Worm (Caenorhabditis elegans): ENCODE measurements around the gene Y44A6B.3.

The Y44A6B.3 gene

DNA sequence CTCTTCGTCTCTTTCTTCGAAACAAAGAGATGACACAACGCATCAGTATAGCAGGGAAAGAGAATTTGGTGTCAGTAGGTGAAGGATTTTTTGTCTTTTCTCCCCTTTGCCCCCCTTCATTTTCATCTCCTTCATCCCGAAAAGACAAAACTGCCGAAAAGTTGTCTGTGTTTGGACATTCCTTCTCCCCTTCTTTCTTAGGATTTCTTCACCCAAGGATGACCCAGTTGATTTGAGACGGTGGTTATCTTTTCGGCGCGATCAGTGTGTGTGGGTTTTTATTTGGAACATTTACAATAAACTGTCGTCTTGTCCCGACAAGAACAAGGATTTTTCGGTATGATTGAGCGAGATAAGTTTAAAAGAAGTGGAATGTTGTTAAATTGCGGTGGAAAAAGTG, 24.2 kb upstream of the Y44A6B.3 start:
- TF ChIP-seq elt-4 (tag; optimal IDR thresholded peaks at IDR 0.05) (no peak), nfya-1 (tag; optimal IDR thresholded peaks at IDR 0.05) (no peak), fkh-10 (GFP tag; optimal IDR thresholded peaks at IDR 0.05) (no peak), ceh-19 (GFP tag; optimal IDR thresholded peaks at IDR 0.05) (no peak), ama-1 (optimal IDR thresholded peaks at IDR 0.05) (no peak), T23F11.4 (GFP tag; optimal IDR thresholded peaks at IDR 0.05) (no peak), ahr-1 (tag; optimal IDR thresholded peaks at IDR 0.05) (no peak), tbx-7 (tag; optimal IDR thresholded peaks at IDR 0.05) (no peak), ztf-16 (tag; optimal IDR thresholded peaks at IDR 0.05) (no peak), ceh-18 (tag; optimal IDR thresholded peaks at IDR 0.05) (no peak), dmd-4 (tag; optimal IDR thresholded peaks at IDR 0.05; ENCODE audit: borderline replicate concordance) (no peak), unc-42 (tag; optimal IDR thresholded peaks at IDR 0.05) (no peak), pqm-1 (tag; optimal IDR thresholded peaks at IDR 0.05) (no peak)

DNA sequence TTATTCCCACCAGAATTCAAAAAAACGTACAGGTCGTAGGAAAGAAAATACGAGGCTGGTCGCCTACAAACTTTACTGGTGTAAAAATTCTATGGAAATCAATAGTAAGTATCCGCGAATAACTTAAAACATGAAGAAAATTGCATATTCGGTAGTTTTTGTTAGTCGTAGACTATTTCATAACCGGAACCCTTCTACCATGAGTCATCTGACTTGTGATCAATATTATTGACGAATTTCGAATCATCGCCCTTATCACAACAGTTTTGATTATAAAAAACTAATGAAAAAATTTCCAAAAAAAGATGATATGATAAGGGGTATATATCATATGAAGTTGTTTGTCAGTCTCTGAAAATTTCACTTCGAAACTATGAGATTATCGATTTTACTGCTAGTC, 21.8 kb upstream of the Y44A6B.3 start, which contains the start of gene W01F3.2:
Gene W01F3.2, plus strand, starts transcription at position 301 of the 400 bp plus-strand sequence.
- TF ChIP-seq ttx-3 (tag; optimal IDR thresholded peaks at IDR 0.05), result no peak
- no peak for TF ChIP-seq hlh-15 (tag; optimal IDR thresholded peaks at IDR 0.05)
- no peak for TF ChIP-seq eyg-1 (tag; optimal IDR thresholded peaks at IDR 0.05)

DNA sequence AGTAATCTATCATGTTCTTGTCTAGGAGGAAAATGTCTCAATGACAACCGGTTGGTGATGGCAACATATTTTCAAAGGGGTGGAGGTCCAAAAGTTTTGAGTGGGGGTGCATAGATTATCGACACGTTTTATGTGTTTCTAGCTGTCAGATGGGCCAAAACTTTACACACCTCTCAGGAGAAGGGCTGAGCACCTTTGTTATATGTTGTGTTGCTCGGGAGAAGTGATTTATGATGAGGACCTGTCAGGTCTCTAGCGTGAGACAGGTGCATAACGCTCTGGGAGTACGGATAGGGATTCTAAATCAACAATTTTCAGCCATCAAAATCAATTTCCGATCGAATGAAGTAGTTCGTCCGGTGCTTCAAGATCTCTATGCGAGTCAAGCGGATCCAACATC, 18.4 kb upstream of the Y44A6B.3 start:
- TF ChIP-seq ceh-6 (GFP tag; optimal IDR thresholded peaks at IDR 0.05) (no peak), unc-55 (GFP tag; optimal IDR thresholded peaks at IDR 0.05) (peak; percentile 57)

DNA sequence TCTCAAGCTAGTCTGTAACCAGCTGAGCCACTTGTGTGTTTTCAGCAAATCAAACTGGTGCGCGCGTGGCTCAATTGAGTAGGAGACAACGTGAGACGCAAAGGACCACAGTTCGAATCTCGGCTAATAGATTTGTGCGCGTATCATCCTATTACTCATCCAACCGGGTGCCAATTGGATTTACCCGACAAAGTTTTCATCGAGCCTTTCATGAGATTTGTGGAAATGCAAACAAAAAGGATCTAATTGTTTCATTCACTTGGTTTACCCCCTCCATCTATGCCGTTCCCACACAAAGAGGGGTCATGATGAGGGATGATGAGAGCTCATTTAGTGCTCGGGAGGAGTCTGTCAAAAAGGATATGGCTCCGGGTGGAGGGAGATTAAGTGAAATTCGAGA, 16.9 kb upstream of the Y44A6B.3 start:
- TF ChIP-seq unc-55 (GFP tag; optimal IDR thresholded peaks at IDR 0.05) (no peak), unc-42 (tag; optimal IDR thresholded peaks at IDR 0.05) (peak; percentile 89)

DNA sequence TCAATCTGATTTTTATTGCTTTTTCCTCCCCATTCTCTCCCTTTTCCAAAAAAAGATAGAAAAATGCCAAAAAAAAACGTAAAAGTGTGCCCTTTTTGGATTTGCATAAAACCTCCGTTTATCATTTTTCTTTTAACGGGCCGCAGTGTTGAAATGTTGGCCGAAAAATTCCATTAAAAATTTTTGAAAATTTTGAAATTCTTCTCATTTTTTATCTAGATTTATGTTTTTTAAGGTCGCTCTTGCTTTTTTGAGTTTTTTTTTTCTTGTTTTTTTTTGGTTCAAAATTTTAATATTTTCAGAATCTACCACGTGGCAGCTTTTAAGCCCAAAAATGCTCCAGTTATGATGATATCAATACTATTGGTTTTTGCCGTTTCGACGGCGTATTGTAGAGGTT, 16.1 kb upstream of the Y44A6B.3 start, which contains the start of gene mnr-1:
Gene mnr-1, plus strand, starts transcription at position 301 of the 400 bp plus-strand sequence.
- TF ChIP-seq K02D7.2 (tag; optimal IDR thresholded peaks at IDR 0.05) (no peak), ceh-9 (tag; optimal IDR thresholded peaks at IDR 0.05) (no peak), K09A11.1 (tag; optimal IDR thresholded peaks at IDR 0.05; ENCODE audit: insufficient read depth) (no peak), madf-2 (tag; optimal IDR thresholded peaks at IDR 0.05) (no peak), ceh-31 (tag; optimal IDR thresholded peaks at IDR 0.05) (no peak), unc-3 (GFP tag; conservative IDR thresholded peaks at IDR 0.05) (no peak), unc-3 (tag; optimal IDR thresholded peaks at IDR 0.05) (no peak), ceh-14 (tag; optimal IDR thresholded peaks at IDR 0.05) (no peak), nhr-11 (tag; optimal IDR thresholded peaks at IDR 0.05) (no peak), fkh-6 (tag; optimal IDR thresholded peaks at IDR 0.05) (no peak), F13H6.1 (tag; optimal IDR thresholded peaks at IDR 0.05) (no peak), C38D4.7 (GFP tag; optimal IDR thresholded peaks at IDR 0.05) (no peak), dve-1 (tag; optimal IDR thresholded peaks at IDR 0.05) (no peak), pros-1 (tag; optimal IDR thresholded peaks at IDR 0.05) (no peak), ceh-2 (tag; optimal IDR thresholded peaks at IDR 0.05) (no peak), ceh-18 (tag; optimal IDR thresholded peaks at IDR 0.05) (no peak), pha-2 (tag; optimal IDR thresholded peaks at IDR 0.05) (no peak), ceh-34 (tag; optimal IDR thresholded peaks at IDR 0.05) (no peak)

DNA sequence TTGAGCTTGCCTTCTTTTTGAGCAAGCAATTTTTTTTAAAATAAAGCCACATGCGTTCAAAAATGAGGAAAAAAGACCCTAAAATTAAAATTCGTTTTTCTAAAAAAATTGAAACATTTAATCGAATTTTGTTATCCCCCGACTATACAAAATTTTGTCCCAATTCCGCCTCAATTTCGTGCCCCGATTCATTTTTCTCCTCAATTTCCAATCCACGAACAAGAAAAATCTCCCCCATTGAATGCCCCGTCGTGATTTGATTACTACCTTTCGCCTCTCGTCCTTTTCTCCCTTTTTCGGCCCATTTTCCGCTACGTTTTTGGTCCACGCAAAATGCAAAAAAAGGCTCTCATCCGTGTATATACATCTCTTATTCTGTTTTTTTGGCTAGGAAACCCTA, 13.7 kb upstream of the Y44A6B.3 start:
- TF ChIP-seq sdc-2 (tag; optimal IDR thresholded peaks at IDR 0.05), result no peak
- no peak for TF ChIP-seq ztf-16 (tag; optimal IDR thresholded peaks at IDR 0.05)
- peak; percentile 80 for TF ChIP-seq unc-42 (tag; optimal IDR thresholded peaks at IDR 0.05)
